Worm (Caenorhabditis elegans): Measurements from ENCODE around the gene R09B5.11.

Gene R09B5.11

DNA sequence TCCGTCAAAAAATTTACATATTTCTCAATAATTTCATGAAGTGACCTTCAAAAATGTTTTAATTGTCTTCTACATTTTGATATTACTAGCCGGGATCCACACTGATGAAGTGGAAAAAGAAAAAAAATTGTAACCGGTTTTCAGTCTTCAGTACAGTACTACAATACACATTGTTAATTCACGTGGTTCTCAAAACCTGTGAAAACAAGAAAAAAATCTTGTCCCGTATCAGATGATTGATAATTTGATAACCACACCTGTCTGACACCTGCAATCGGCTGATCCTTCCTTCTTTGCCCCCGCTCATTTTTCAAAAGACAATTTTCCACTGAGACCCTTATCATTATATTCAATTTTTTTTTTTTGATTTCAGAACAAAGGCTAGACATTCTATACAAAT, at the start of gene R09B5.11:
Gene R09B5.11, plus strand, starts transcription at position 374 of the 400 bp plus-strand sequence.
- no peak for TF ChIP-seq pax-1 (tag; optimal IDR thresholded peaks at IDR 0.05)
- TF ChIP-seq lim-6 (tag; optimal IDR thresholded peaks at IDR 0.05), result no peak
- no peak for TF ChIP-seq ceh-6 (GFP tag; optimal IDR thresholded peaks at IDR 0.05)
- TF ChIP-seq ets-4 (tag; optimal IDR thresholded peaks at IDR 0.05), result no peak
- TF ChIP-seq ceh-45 (GFP tag; IDR thresholded peaks at IDR 0.05), result no peak
- no peak for TF ChIP-seq nhr-232 (tag; optimal IDR thresholded peaks at IDR 0.05)
- TF ChIP-seq C08G9.2 (tag; optimal IDR thresholded peaks at IDR 0.05), result no peak
- no peak for TF ChIP-seq pros-1 (tag; optimal IDR thresholded peaks at IDR 0.05)
- TF ChIP-seq gmeb-2 (tag; optimal IDR thresholded peaks at IDR 0.05), result no peak
- TF ChIP-seq ceh-24 (tag; optimal IDR thresholded peaks at IDR 0.05), result no peak
- TF ChIP-seq hlh-6 (tag; optimal IDR thresholded peaks at IDR 0.05), result no peak
- no peak for TF ChIP-seq C38D4.7 (GFP tag; optimal IDR thresholded peaks at IDR 0.05)
- TF ChIP-seq pha-2 (tag; optimal IDR thresholded peaks at IDR 0.05), result no peak

DNA sequence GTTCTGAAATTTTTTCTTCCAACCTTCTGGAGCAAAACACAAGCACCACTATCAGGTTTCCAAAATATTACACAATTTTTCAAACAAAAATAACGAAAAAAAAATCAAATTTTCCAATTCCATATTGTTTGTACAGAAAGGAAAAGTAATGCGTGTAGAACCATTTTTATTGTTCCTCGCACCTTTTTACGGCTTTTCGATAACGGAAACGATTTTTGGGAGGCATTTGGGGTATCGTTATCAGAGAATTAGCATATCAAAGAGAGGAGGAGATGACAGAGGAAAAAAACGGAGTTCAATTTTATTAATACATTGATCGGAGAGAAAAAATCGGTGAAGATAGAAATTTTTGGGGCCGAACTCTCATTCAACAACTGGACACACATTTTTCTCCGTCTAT, 49.2 kb upstream of the R09B5.11 start:
- TF ChIP-seq fkh-6 (tag; optimal IDR thresholded peaks at IDR 0.05) (no peak), dve-1 (tag; optimal IDR thresholded peaks at IDR 0.05) (no peak), gmeb-2 (tag; optimal IDR thresholded peaks at IDR 0.05) (no peak), che-1 (tag; optimal IDR thresholded peaks at IDR 0.05) (no peak), pax-1 (tag; optimal IDR thresholded peaks at IDR 0.05) (no peak), pha-2 (tag; optimal IDR thresholded peaks at IDR 0.05) (no peak), dmd-4 (tag; optimal IDR thresholded peaks at IDR 0.05; ENCODE audit: borderline replicate concordance) (no peak), ceh-6 (GFP tag; optimal IDR thresholded peaks at IDR 0.05) (no peak), sox-4 (tag; optimal IDR thresholded peaks at IDR 0.05) (no peak), pha-4 (tag; optimal IDR thresholded peaks at IDR 0.05) (no peak), nhr-11 (tag; optimal IDR thresholded peaks at IDR 0.05) (no peak), pat-9 (tag; optimal IDR thresholded peaks at IDR 0.05) (no peak), K02D7.2 (tag; optimal IDR thresholded peaks at IDR 0.05) (no peak), eyg-1 (tag; optimal IDR thresholded peaks at IDR 0.05) (no peak), pag-3 (tag; optimal IDR thresholded peaks at IDR 0.05; ENCODE audit: borderline replicate concordance) (no peak)

- TF ChIP-seq hlh-6 (tag; optimal IDR thresholded peaks at IDR 0.05) (no peak), ref-2 (tag; optimal IDR thresholded peaks at IDR 0.05) (no peak), hlh-13 (GFP tag; optimal IDR thresholded peaks at IDR 0.05) (no peak), sdc-2 (tag; optimal IDR thresholded peaks at IDR 0.05) (no peak)
These were observed 48.6 kb upstream of the R09B5.11 start for ce11 chrV:1390415-1390814.

DNA sequence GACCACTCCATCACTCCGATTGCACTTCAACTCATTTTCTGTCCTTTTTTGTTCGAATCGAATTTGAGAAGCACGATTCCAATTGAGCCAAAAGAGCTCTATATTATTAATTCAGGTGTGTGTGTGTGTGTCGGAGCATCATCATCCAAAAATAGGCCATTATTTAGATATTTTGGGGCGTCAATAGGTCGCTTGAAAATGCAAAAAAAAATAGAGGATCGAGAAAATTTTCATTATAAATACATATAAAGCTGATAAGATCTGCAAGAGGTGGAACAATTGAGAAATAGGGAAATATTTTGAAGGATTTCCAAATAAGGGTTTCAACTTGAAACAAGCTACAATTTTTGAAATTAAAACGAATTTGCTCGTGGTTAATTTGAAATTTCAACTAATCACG, 46.1 kb upstream of the R09B5.11 start, which contains the start of gene Y75B7AR.1:
Gene Y75B7AR.1, minus strand, starts transcription at position 101 of the 400 bp plus-strand sequence.
- TF ChIP-seq sox-4 (tag; optimal IDR thresholded peaks at IDR 0.05) (no peak), nfya-1 (tag; optimal IDR thresholded peaks at IDR 0.05) (no peak), F13H6.1 (tag; optimal IDR thresholded peaks at IDR 0.05) (no peak), fax-1 (tag; optimal IDR thresholded peaks at IDR 0.05) (no peak), sdc-2 (tag; optimal IDR thresholded peaks at IDR 0.05) (no peak), mec-3 (tag; optimal IDR thresholded peaks at IDR 0.05; ENCODE audit: borderline replicate concordance) (no peak), tbx-7 (tag; optimal IDR thresholded peaks at IDR 0.05) (no peak), unc-3 (GFP tag; conservative IDR thresholded peaks at IDR 0.05) (no peak), unc-3 (tag; optimal IDR thresholded peaks at IDR 0.05) (no peak), pha-4 (tag; optimal IDR thresholded peaks at IDR 0.05) (no peak)

DNA sequence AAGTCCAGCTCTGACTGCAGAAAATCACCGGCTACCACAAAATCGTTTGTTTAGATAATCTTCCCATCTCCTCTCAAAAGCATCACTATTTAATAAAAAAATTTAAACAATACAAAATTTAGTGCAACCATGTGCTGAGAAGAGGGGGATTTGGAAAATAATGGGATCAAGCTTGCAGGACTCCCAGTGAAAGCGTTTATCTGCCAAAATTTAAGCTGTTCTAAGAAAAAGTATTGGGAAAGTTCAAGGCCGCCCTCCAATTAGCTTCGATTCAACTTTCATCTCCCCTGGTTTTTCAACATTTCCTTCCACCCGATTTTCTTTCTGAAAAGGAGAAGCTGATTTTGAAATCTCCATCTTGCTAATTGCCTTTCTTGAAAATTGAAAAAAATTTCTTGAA, 30.9 kb upstream of the R09B5.11 start:
- TF ChIP-seq ceh-14 (tag; optimal IDR thresholded peaks at IDR 0.05) (no peak), fkh-10 (GFP tag; optimal IDR thresholded peaks at IDR 0.05) (no peak), hlh-6 (tag; optimal IDR thresholded peaks at IDR 0.05) (no peak), odd-2 (tag; optimal IDR thresholded peaks at IDR 0.05) (no peak), elt-4 (tag; optimal IDR thresholded peaks at IDR 0.05) (no peak), ceh-30 (tag; optimal IDR thresholded peaks at IDR 0.05) (no peak), hlh-13 (GFP tag; optimal IDR thresholded peaks at IDR 0.05) (no peak), sdc-2 (tag; optimal IDR thresholded peaks at IDR 0.05) (no peak), ceh-19 (GFP tag; optimal IDR thresholded peaks at IDR 0.05) (no peak), lin-11 (tag; optimal IDR thresholded peaks at IDR 0.05) (no peak), C08G9.2 (tag; optimal IDR thresholded peaks at IDR 0.05) (no peak), unc-86 (tag; optimal IDR thresholded peaks at IDR 0.05) (no peak), ceh-2 (tag; optimal IDR thresholded peaks at IDR 0.05) (no peak), tbx-2 (tag; optimal IDR thresholded peaks at IDR 0.05) (no peak), K09A11.1 (tag; optimal IDR thresholded peaks at IDR 0.05; ENCODE audit: insufficient read depth) (no peak)
